Fruit fly (Drosophila melanogaster) whole organism: Measurements from ENCODE around the gene dikar.

ENCODE experiments used
- CG8478 ChIP-seq: fragments of >200 bp; optimal IDR thresholded peaks from 2 replicates; lab custom pipeline; 2018; ENCODE audit warnings: inconsistent platforms
- EcR ChIP-seq, 2 experiments: fragments of >200 bp; optimal IDR thresholded peaks; 2 replicates each; lab custom pipeline; 2017; ENCODE audit warnings: missing biosample characterization in 2 of 2, missing genetic modification characterization in 2 of 2, missing genetic modification reagents in 2 of 2
- psq ChIP-seq: fragments of >200 bp; optimal IDR thresholded peaks from 2 replicates; lab custom pipeline; 2017

DNA sequence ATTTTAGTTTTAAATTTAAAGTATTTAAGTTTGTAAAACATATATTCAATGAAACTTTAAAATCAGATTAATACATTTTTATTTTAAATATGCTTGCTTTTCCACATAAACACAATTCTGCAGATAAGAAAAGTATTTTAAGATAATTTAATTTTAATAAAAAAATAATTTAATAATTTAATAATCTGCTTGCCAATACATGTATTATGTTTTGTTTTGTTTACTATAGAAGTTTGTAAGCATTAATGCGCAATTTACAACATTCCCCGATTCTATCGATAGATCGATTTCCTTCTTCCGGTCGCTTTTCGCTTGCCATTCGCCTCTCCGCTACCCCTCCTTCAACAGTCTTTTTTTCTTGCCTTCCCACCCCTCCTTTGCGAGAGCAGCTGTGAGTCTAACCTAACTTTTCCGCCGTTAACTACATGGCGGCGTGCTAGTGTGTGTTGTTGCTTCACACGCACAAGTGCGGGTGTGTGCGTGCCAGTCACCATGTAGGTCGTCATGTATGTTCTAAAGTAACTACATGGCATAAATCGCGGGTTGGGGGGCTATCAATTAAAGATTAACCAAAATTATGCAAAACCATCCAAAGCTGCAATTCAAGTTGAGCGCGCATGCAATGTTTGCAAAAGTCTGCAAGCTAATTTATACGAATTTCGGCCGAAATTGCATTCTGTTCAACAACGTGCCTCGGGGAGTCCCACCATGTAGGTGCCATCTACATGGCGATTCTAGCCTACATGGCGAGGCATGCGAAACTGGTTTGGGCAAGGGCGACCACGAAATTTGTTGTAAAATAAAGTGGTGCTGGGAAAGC, 592 bp upstream of the dikar start:
- TF ChIP-seq psq (lab: Kevin White, UChicago) (peak; percentile 47), CG8478 (lab: Kevin White, UChicago) (no peak), EcR (GFP tag; optimal IDR thresholded peaks at IDR 0.05; lab: Kevin White, UChicago) (no peak)
